Worm (Caenorhabditis elegans) whole organism, early embryonic: ENCODE measurements around the gene cutl-29.

Source experiments
- B0310.2 ChIP-seq: sonication (generic microtip); optimal IDR thresholded peaks from 2 replicates; lab custom pipeline; 2016; ENCODE audit warnings: mild to moderate bottlenecking, missing genetic modification characterization, missing compliant biosample characterization
- F13C5.2 ChIP-seq: sonication (generic microtip); optimal IDR thresholded peaks from 2 replicates; lab custom pipeline; 2017; ENCODE audit warnings: mild to moderate bottlenecking, missing genetic modification characterization, inconsistent platforms, missing compliant biosample characterization
- aly-1 ChIP-seq: sonication (generic microtip); optimal IDR thresholded peaks from 2 replicates; lab custom pipeline; 2016; ENCODE audit warnings: missing genetic modification characterization, missing compliant biosample characterization
- ama-1 ChIP-seq: fragments of 150-350 bp; optimal IDR thresholded peaks from 2 replicates; lab custom pipeline; 2014
- ceh-13 ChIP-seq: fragments of 200-800 bp; sonication (Bioruptor generic); optimal IDR thresholded peaks from 2 replicates; lab custom pipeline; 2018; ENCODE audit warnings: mild to moderate bottlenecking, missing genetic modification characterization, missing compliant biosample characterization
- ceh-36 ChIP-seq: sonication (generic microtip); optimal IDR thresholded peaks from 2 replicates; lab custom pipeline; 2016; ENCODE audit warnings: missing genetic modification characterization, inconsistent platforms, missing compliant biosample characterization
- ets-7 ChIP-seq: sonication (generic microtip); optimal IDR thresholded peaks from 2 replicates; lab custom pipeline; 2016; ENCODE audit warnings: missing genotype, missing genetic modification characterization, missing compliant biosample characterization
- flt-1 ChIP-seq: fragments of 200-800 bp; sonication (Bioruptor generic); IDR thresholded peaks from 2 replicates; pipeline ENCODE4 v1.3.6; 2022; ENCODE audit warnings: missing genetic modification characterization, missing compliant biosample characterization
- hmbx-1 ChIP-seq: sonication (generic microtip); optimal IDR thresholded peaks from 2 replicates; lab custom pipeline; 2016; ENCODE audit warnings: mild to moderate bottlenecking, missing genetic modification characterization, missing compliant biosample characterization
- hmg-4 ChIP-seq: fragments of 200-800 bp; sonication (Bioruptor generic); optimal IDR thresholded peaks from 2 replicates; lab custom pipeline; 2018; ENCODE audit warnings: mild to moderate bottlenecking, missing genetic modification characterization, missing compliant biosample characterization
- hnd-1 ChIP-seq: sonication (generic microtip); optimal IDR thresholded peaks from 2 replicates; lab custom pipeline; 2016; ENCODE audit warnings: missing genetic modification characterization, missing compliant biosample characterization
- pes-1 ChIP-seq: fragments of 200-800 bp; sonication (Bioruptor generic); IDR thresholded peaks from 2 replicates; pipeline ENCODE4 v1.3.6; 2022; ENCODE audit warnings: missing genetic modification reagents, missing genetic modification characterization, missing compliant biosample characterization
- scrt-1 ChIP-seq: fragments of 200-800 bp; sonication (Bioruptor generic); IDR thresholded peaks from 2 replicates; pipeline ENCODE4 v1.3.6; 2022; ENCODE audit warnings: missing genetic modification characterization, missing compliant biosample characterization
- sea-1 ChIP-seq: fragments of 200-800 bp; sonication (Bioruptor generic); conservative IDR thresholded peaks from 2 replicates; pipeline ENCODE4 v1.3.6; 2022; ENCODE audit warnings: missing genetic modification characterization, missing compliant biosample characterization
- tbx-11 ChIP-seq: fragments of 200-800 bp; sonication (Bioruptor generic); IDR thresholded peaks from 2 replicates; pipeline ENCODE4 v1.3.6; 2022; ENCODE audit warnings: missing genetic modification characterization, missing compliant biosample characterization
- tbx-37 ChIP-seq: fragments of 200-800 bp; sonication (Bioruptor generic); conservative IDR thresholded peaks from 2 replicates; pipeline ENCODE4 v1.3.6; 2022; ENCODE audit warnings: missing genetic modification reagents, missing genetic modification characterization, missing compliant biosample characterization
- tra-4 ChIP-seq: sonication (generic microtip); optimal IDR thresholded peaks from 2 replicates; lab custom pipeline; 2017; ENCODE audit warnings: missing genetic modification characterization, missing compliant biosample characterization

cutl-29 gene

ce11 chrX:8230579-8230978 lies 40.2 kb downstream of the cutl-29 start:
- TF ChIP-seq sea-1 (no peak), ceh-13 (GFP tag; lab: Kevin White, UChicago) (no peak), pes-1 (GFP tag; lab: Robert Waterston, UW) (no peak)

- TF ChIP-seq tbx-11 (GFP tag; lab: Robert Waterston, UW) (no peak), ceh-13 (GFP tag; lab: Kevin White, UChicago) (no peak), flt-1 (GFP tag; lab: Robert Waterston, UW) (no peak), hnd-1 (tag; lab: Kevin White, UChicago) (no peak), ceh-36 (tag; lab: Kevin White, UChicago) (no peak), sea-1 (no peak), pes-1 (GFP tag; lab: Robert Waterston, UW) (no peak), B0310.2 (tag; lab: Kevin White, UChicago) (no peak), hmg-4 (GFP tag; lab: Kevin White, UChicago) (no peak), hmbx-1 (no peak), F13C5.2 (tag; lab: Kevin White, UChicago) (no peak), ama-1 (lab: Kevin White, UChicago) (no peak), tbx-37 (GFP tag; lab: Robert Waterston, UW) (no peak), aly-1 (no peak), tra-4 (no peak), scrt-1 (GFP tag; lab: Robert Waterston, UW) (no peak), ets-7 (tag; lab: Kevin White, UChicago) (no peak)
These were observed 41.6 kb downstream of the cutl-29 start for ce11 chrX:8229221-8229620.

- TF ChIP-seq ama-1 (lab: Kevin White, UChicago) = no peak
- no peak for TF ChIP-seq F13C5.2 (tag; lab: Kevin White, UChicago)
- no peak for TF ChIP-seq ceh-13 (GFP tag; lab: Kevin White, UChicago)
These were observed 45.9 kb downstream of the cutl-29 start, which contains the start of gene K02A6.2 for ce11 chrX:8224916-8225315. Gene K02A6.2 (minus strand): TSS chrX:8225016.

ce11 chrX:8219428-8219827 lies 51.4 kb downstream of the cutl-29 start, which contains the start of gene K02A6.1:
Gene K02A6.1 (plus strand): TSS chrX:8219728.
- TF ChIP-seq tra-4 = no peak
- TF ChIP-seq F13C5.2 (tag; lab: Kevin White, UChicago) = no peak
- no peak for TF ChIP-seq ceh-13 (GFP tag; lab: Kevin White, UChicago)
- TF ChIP-seq B0310.2 (tag; lab: Kevin White, UChicago) = no peak
- no peak for TF ChIP-seq tbx-11 (GFP tag; lab: Robert Waterston, UW)
- TF ChIP-seq hmbx-1 = no peak
- no peak for TF ChIP-seq scrt-1 (GFP tag; lab: Robert Waterston, UW)
- TF ChIP-seq sea-1 = no peak
- TF ChIP-seq tbx-37 (GFP tag; lab: Robert Waterston, UW) = no peak
- no peak for TF ChIP-seq pes-1 (GFP tag; lab: Robert Waterston, UW)
- no peak for TF ChIP-seq hmg-4 (GFP tag; lab: Kevin White, UChicago)
- TF ChIP-seq hnd-1 (tag; lab: Kevin White, UChicago) = no peak
- TF ChIP-seq ceh-36 (tag; lab: Kevin White, UChicago) = no peak
- TF ChIP-seq ets-7 (tag; lab: Kevin White, UChicago) = no peak
- TF ChIP-seq flt-1 (GFP tag; lab: Robert Waterston, UW) = no peak
- no peak for TF ChIP-seq aly-1
- TF ChIP-seq ama-1 (lab: Kevin White, UChicago) = no peak

ce11 chrX:8218653-8219052 lies 52.2 kb downstream of the cutl-29 start, which contains the start of gene K02A6.4:
Gene K02A6.4 (minus strand): TSS chrX:8218753.
- no peak for TF ChIP-seq ceh-13 (GFP tag; lab: Kevin White, UChicago)
- TF ChIP-seq tbx-11 (GFP tag; lab: Robert Waterston, UW) = no peak

- TF ChIP-seq tra-4 = no peak
- TF ChIP-seq hmbx-1 = no peak
- no peak for TF ChIP-seq pes-1 (GFP tag; lab: Robert Waterston, UW)
- TF ChIP-seq ets-7 (tag; lab: Kevin White, UChicago) = no peak
- no peak for TF ChIP-seq tbx-11 (GFP tag; lab: Robert Waterston, UW)
- TF ChIP-seq ceh-36 (tag; lab: Kevin White, UChicago) = no peak
- TF ChIP-seq sea-1 = no peak
- TF ChIP-seq B0310.2 (tag; lab: Kevin White, UChicago) = no peak
- no peak for TF ChIP-seq F13C5.2 (tag; lab: Kevin White, UChicago)
- TF ChIP-seq ama-1 (lab: Kevin White, UChicago) = no peak
These were observed 53.9 kb downstream of the cutl-29 start for ce11 chrX:8216957-8217356.

- TF ChIP-seq scrt-1 (GFP tag; lab: Robert Waterston, UW) (no peak), ceh-13 (GFP tag; lab: Kevin White, UChicago) (no peak), hnd-1 (tag; lab: Kevin White, UChicago) (no peak), pes-1 (GFP tag; lab: Robert Waterston, UW) (no peak), flt-1 (GFP tag; lab: Robert Waterston, UW) (no peak), ama-1 (lab: Kevin White, UChicago) (no peak), hmg-4 (GFP tag; lab: Kevin White, UChicago) (no peak), ceh-36 (tag; lab: Kevin White, UChicago) (no peak), aly-1 (no peak), sea-1 (no peak), tbx-37 (GFP tag; lab: Robert Waterston, UW) (no peak), tbx-11 (GFP tag; lab: Robert Waterston, UW) (no peak)
These were observed 56.3 kb downstream of the cutl-29 start, which contains the start of gene C47D2.1 for ce11 chrX:8214424-8215115. Gene C47D2.1 (plus strand): TSS chrX:8215065.
